Fruit fly (Drosophila melanogaster) whole organism, embryonic: Measurements from ENCODE around the gene CG14644.
A peak's percentile ranks its signal among the peaks of the same experiment; 100 is the strongest.

ENCODE experiments used
- ATbp ChIP-seq: fragments of 200-800 bp; sonication (Bioruptor generic); optimal IDR thresholded peaks from 2 replicates; lab custom pipeline; 2017; ENCODE audit warnings: missing biosample characterization, mild to moderate bottlenecking, missing genetic modification characterization, missing genetic modification reagents
- Blimp-1 ChIP-seq: fragments of 200-800 bp; sonication (Bioruptor generic); optimal IDR thresholded peaks from 3 replicates; lab custom pipeline; 2018; ENCODE audit warnings: missing biosample characterization, missing genetic modification characterization, mild to moderate bottlenecking, moderate library complexity, missing genetic modification reagents
- CG10462 ChIP-seq: fragments of 200-800 bp; sonication (Bioruptor generic); optimal IDR thresholded peaks from 2 replicates; lab custom pipeline; 2016; ENCODE audit warnings: missing biosample characterization, missing genetic modification characterization
- CG11723 ChIP-seq: fragments of 200-800 bp; sonication (Bioruptor generic); optimal IDR thresholded peaks from 2 replicates; lab custom pipeline; 2017; ENCODE audit warnings: missing biosample characterization, mild to moderate bottlenecking, missing genetic modification characterization
- CG12769 ChIP-seq: fragments of 200-800 bp; sonication (Bioruptor generic); optimal IDR thresholded peaks from 2 replicates; lab custom pipeline; 2019; ENCODE audit warnings: missing biosample characterization, mild to moderate bottlenecking, missing genetic modification characterization, moderate library complexity
- CG32532 ChIP-seq: fragments of 200-800 bp; sonication (Bioruptor generic); IDR thresholded peaks from 2 replicates; pipeline ENCODE4 v1.3.6; 2022; ENCODE audit warnings: missing biosample characterization, missing genetic modification characterization
- CG33213 ChIP-seq: fragments of 200-800 bp; sonication (Bioruptor generic); optimal IDR thresholded peaks from 3 replicates; lab custom pipeline; 2016; ENCODE audit warnings: missing biosample characterization, missing genetic modification characterization
- CG3995 ChIP-seq: fragments of 200-800 bp; sonication (Bioruptor generic); optimal IDR thresholded peaks from 3 replicates; lab custom pipeline; 2016; ENCODE audit warnings: missing biosample characterization, missing genetic modification characterization
- CG6689 ChIP-seq: fragments of 200-800 bp; sonication (Bioruptor generic); IDR thresholded peaks from 2 replicates; pipeline ENCODE4 v1.3.6; 2022; ENCODE audit warnings: missing biosample characterization, missing genetic modification characterization
- CG6813 ChIP-seq: fragments of 200-800 bp; sonication (Bioruptor generic); optimal IDR thresholded peaks from 2 replicates; lab custom pipeline; 2017; ENCODE audit warnings: missing biosample characterization, missing genetic modification characterization, mild to moderate bottlenecking, moderate library complexity, missing genetic modification reagents
- CG8388 ChIP-seq: fragments of 200-800 bp; sonication (Bioruptor generic); optimal IDR thresholded peaks from 2 replicates; lab custom pipeline; 2019; ENCODE audit warnings: missing biosample characterization, mild to moderate bottlenecking, missing genetic modification characterization, moderate library complexity
- CkIIα-i1 ChIP-seq: fragments of 200-800 bp; sonication (Bioruptor generic); IDR thresholded peaks from 2 replicates; pipeline ENCODE4 v1.3.6; 2022; ENCODE audit warnings: missing biosample characterization, missing genetic modification characterization
- D19B ChIP-seq: fragments of 200-800 bp; sonication (Bioruptor generic); optimal IDR thresholded peaks from 2 replicates; lab custom pipeline; 2017; ENCODE audit warnings: missing biosample characterization, mild to moderate bottlenecking, missing genetic modification characterization
- Dfd ChIP-seq, 2 experiments: fragments of >200 bp; optimal IDR thresholded peaks; 2 replicates each; lab custom pipeline; 2017; ENCODE audit warnings: missing biosample characterization in 2 of 2, missing genetic modification characterization in 2 of 2
- E2f2 ChIP-seq: fragments of 200-800 bp; sonication (Bioruptor generic); IDR thresholded peaks from 2 replicates; pipeline ENCODE4 v1.3.6; 2022; ENCODE audit warnings: missing biosample characterization, missing genetic modification characterization
- Ets65A ChIP-seq: fragments of 200-800 bp; sonication (Bioruptor generic); peaks from one replicate; lab custom pipeline; 2016; ENCODE audit warnings: missing biosample characterization, missing genetic modification characterization
- Lim3 ChIP-seq: fragments of 200-800 bp; sonication (Bioruptor generic); IDR thresholded peaks from 2 replicates; pipeline ENCODE4 v1.3.6; 2022; ENCODE audit warnings: missing biosample characterization, missing genetic modification characterization
- Mad ChIP-seq: fragments of 200-800 bp; sonication (Bioruptor generic); optimal IDR thresholded peaks from 2 replicates; lab custom pipeline; 2016; ENCODE audit warnings: missing biosample characterization, missing genetic modification characterization
- Med ChIP-seq: fragments of 200-800 bp; sonication (Bioruptor generic); peaks from one replicate; lab custom pipeline; 2016; ENCODE audit warnings: missing biosample characterization, missing genetic modification characterization, mild to moderate bottlenecking, inconsistent platforms, moderate library complexity
- Nf-YC ChIP-seq: fragments of 200-800 bp; optimal IDR thresholded peaks from 3 replicates; lab custom pipeline; 2019; ENCODE audit warnings: missing biosample characterization, mild to moderate bottlenecking, missing genetic modification characterization, moderate library complexity
- Pdp1 ChIP-seq, 2 experiments: fragments of 200-800 bp; sonication (Bioruptor generic); optimal IDR thresholded peaks; 3 replicates each; lab custom pipeline; 2016; ENCODE audit warnings: missing biosample characterization in 2 of 2, missing genetic modification characterization in 2 of 2, mild to moderate bottlenecking in 1 of 2, moderate library complexity in 1 of 2
- Tbp ChIP-seq: fragments of >200 bp; optimal IDR thresholded peaks from 2 replicates; lab custom pipeline; 2018; ENCODE audit warnings: missing biosample characterization, missing genetic modification characterization
- abd-A ChIP-seq: fragments of 200-800 bp; sonication (Bioruptor generic); optimal IDR thresholded peaks from 3 replicates; lab custom pipeline; 2019; ENCODE audit warnings: missing biosample characterization, mild to moderate bottlenecking, missing genetic modification characterization, moderate library complexity
- ap ChIP-seq: fragments of 200-800 bp; sonication (Bioruptor generic); IDR thresholded peaks from 2 replicates; pipeline ENCODE4 v1.3.6; 2022; ENCODE audit warnings: missing biosample characterization, missing genetic modification characterization
- chinmo ChIP-seq: fragments of 200-800 bp; sonication (Bioruptor generic); IDR thresholded peaks from 4 replicates; pipeline ENCODE4 v1.3.6; 2022; ENCODE audit warnings: missing biosample characterization, missing genetic modification characterization; ENCODE audit not compliant: partially characterized antibody
- da ChIP-seq: fragments of 200-800 bp; sonication (Bioruptor generic); optimal IDR thresholded peaks from 2 replicates; lab custom pipeline; 2016; ENCODE audit warnings: missing biosample characterization, missing genetic modification characterization
- dan ChIP-seq: fragments of 200-800 bp; sonication (Bioruptor generic); IDR thresholded peaks from 2 replicates; pipeline ENCODE4 v1.3.6; 2022; ENCODE audit warnings: missing biosample characterization, missing genetic modification characterization
- lmd ChIP-seq: fragments of 200-800 bp; sonication (Bioruptor generic); IDR thresholded peaks from 2 replicates; pipeline ENCODE4 v1.3.6; 2022; ENCODE audit warnings: missing biosample characterization, missing genetic modification characterization
- lola ChIP-seq, 3 experiments: fragments of >200 bp in 2 of 3; fragments of 200-800 bp in 1 of 3; sonication (Bioruptor generic) in 1 of 3; optimal IDR thresholded peaks; 2 replicates each; lab custom pipeline; 2017 to 2019; ENCODE audit warnings: missing biosample characterization in 3 of 3, missing genetic modification characterization in 3 of 3, mild to moderate bottlenecking in 1 of 3, moderate library complexity in 1 of 3
- lov ChIP-seq, 2 experiments: fragments of 200-800 bp in 1 of 2; fragments of >200 bp in 1 of 2; sonication (Bioruptor generic) in 1 of 2; IDR thresholded peaks in 1 of 2; optimal IDR thresholded peaks in 1 of 2; 2 replicates in 1 of 2; 3 replicates in 1 of 2; pipeline versions ENCODE4 v1.3.6 to Lab custom; 2017 to 2022; ENCODE audit warnings: missing biosample characterization in 1 of 2, missing genetic modification characterization in 1 of 2
- nmo ChIP-seq: fragments of 200-800 bp; sonication (Bioruptor generic); optimal IDR thresholded peaks from 2 replicates; lab custom pipeline; 2018; ENCODE audit warnings: missing biosample characterization, mild to moderate bottlenecking, missing genetic modification characterization, moderate library complexity
- oc ChIP-seq: fragments of 200-800 bp; sonication (Bioruptor generic); optimal IDR thresholded peaks from 2 replicates; lab custom pipeline; 2018; ENCODE audit warnings: missing biosample characterization, mild to moderate bottlenecking, missing genetic modification characterization, moderate library complexity
- pfk ChIP-seq: fragments of 200-800 bp; sonication (Bioruptor generic); optimal IDR thresholded peaks from 2 replicates; lab custom pipeline; 2018; ENCODE audit warnings: missing biosample characterization, mild to moderate bottlenecking, missing genetic modification characterization, moderate library complexity
- sug ChIP-seq: fragments of 200-800 bp; optimal IDR thresholded peaks from 2 replicates; lab custom pipeline; 2019; ENCODE audit warnings: missing biosample characterization, mild to moderate bottlenecking, missing genetic modification characterization, moderate library complexity
- unc-4 ChIP-seq: fragments of 200-800 bp; sonication (Bioruptor generic); IDR thresholded peaks from 2 replicates; pipeline ENCODE4 v1.3.6; 2022; ENCODE audit warnings: missing biosample characterization, missing genetic modification characterization; ENCODE audit not compliant: partially characterized antibody
- vvl ChIP-seq: fragments of 200-800 bp; sonication (Bioruptor generic); IDR thresholded peaks from 2 replicates; pipeline ENCODE4 v1.3.6; 2022; ENCODE audit warnings: missing biosample characterization, missing genetic modification characterization
- zf30C ChIP-seq: fragments of 200-800 bp; sonication (Bioruptor generic); optimal IDR thresholded peaks from 3 replicates; lab custom pipeline; 2018; ENCODE audit warnings: missing biosample characterization, mild to moderate bottlenecking, missing genetic modification characterization

Gene CG14644

dm6 chr3R:4251241-4251640 lies 1.6 kb downstream of the CG14644 start, which contains the start of gene TwdlG:
TwdlG (minus strand) TSS chr3R:4251341.
- no peak for TF ChIP-seq CG33213 (GFP tag; lab: Kevin White, UChicago)
- peak; percentile 56 for TF ChIP-seq Med (GFP tag; lab: Kevin White, UChicago)
- TF ChIP-seq lov (optimal IDR thresholded peaks at IDR 0.05; lab: Kevin White, UChicago): no peak
- TF ChIP-seq lov (GFP tag; IDR thresholded peaks at IDR 0.05; lab: Robert Waterston, UW): no peak
- TF ChIP-seq nmo (GFP tag; lab: Kevin White, UChicago): no peak
- TF ChIP-seq zf30C (GFP tag; lab: Kevin White, UChicago): no peak
- no peak for TF ChIP-seq CG3995 (GFP tag; lab: Kevin White, UChicago)
- no peak for TF ChIP-seq CG6813 (GFP tag; lab: Kevin White, UChicago)
- no peak for TF ChIP-seq pfk (GFP tag; lab: Kevin White, UChicago)
- TF ChIP-seq CG10462 (GFP tag; lab: Kevin White, UChicago): no peak
- TF ChIP-seq Dfd (GFP tag; optimal IDR thresholded peaks at IDR 0.05; lab: Kevin White, UChicago): no peak
- no peak for TF ChIP-seq CG11723
- TF ChIP-seq Lim3: no peak
- TF ChIP-seq E2f2 (GFP tag; lab: Robert Waterston, UW): no peak
- no peak for TF ChIP-seq unc-4
- TF ChIP-seq Tbp (GFP tag; lab: Kevin White, UChicago): no peak
- peak; percentile 13 for TF ChIP-seq CG12769
- TF ChIP-seq da (GFP tag; lab: Kevin White, UChicago): no peak

DNA sequence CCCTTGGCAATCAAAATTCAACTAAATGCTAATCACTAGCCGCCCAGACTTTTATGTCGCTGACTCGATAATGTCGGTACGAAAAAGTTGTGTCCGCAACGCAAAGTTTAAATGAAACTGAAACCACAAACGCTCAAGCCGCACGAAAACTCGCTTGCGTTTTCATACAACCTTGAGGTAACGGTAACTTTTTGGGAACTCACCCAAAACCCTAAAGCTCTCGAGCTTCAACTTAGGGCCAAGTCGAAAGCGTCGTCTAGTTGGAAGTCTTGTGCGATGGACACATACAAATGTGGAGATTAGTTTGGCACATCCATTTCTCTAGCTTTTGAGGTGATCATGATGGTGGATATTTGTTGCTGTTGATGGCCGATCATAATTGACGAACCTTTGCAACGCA lies 2.9 kb downstream of the CG14644 start:
- no peak for TF ChIP-seq CG6689
- TF ChIP-seq Ets65A (GFP tag; lab: Kevin White, UChicago): peak; percentile 25
- TF ChIP-seq Mad: no peak
- no peak for TF ChIP-seq Nf-YC (tag; lab: Kevin White, UChicago)
- peak; percentile 83 for TF ChIP-seq Blimp-1 (GFP tag; lab: Kevin White, UChicago)
- no peak for TF ChIP-seq dan
- TF ChIP-seq CG32532 (GFP tag; lab: Robert Waterston, UW): no peak
- TF ChIP-seq vvl (GFP tag; lab: Robert Waterston, UW): peak; percentile 66; the same call in 1 of the 2 replicates
- peak; percentile 74 for TF ChIP-seq CG12769
- TF ChIP-seq ap (GFP tag; lab: Robert Waterston, UW): no peak
- 0 out of 4 replicates have a peak, but pooled peaks have one; percentile 57 for TF ChIP-seq chinmo (GFP tag; lab: Robert Waterston, UW)
- TF ChIP-seq CkIIα-i1 (GFP tag; lab: Robert Waterston, UW): no peak
- no peak for TF ChIP-seq CG8388 (GFP tag; lab: Kevin White, UChicago)
- no peak for TF ChIP-seq lmd (GFP tag; lab: Robert Waterston, UW)

DNA sequence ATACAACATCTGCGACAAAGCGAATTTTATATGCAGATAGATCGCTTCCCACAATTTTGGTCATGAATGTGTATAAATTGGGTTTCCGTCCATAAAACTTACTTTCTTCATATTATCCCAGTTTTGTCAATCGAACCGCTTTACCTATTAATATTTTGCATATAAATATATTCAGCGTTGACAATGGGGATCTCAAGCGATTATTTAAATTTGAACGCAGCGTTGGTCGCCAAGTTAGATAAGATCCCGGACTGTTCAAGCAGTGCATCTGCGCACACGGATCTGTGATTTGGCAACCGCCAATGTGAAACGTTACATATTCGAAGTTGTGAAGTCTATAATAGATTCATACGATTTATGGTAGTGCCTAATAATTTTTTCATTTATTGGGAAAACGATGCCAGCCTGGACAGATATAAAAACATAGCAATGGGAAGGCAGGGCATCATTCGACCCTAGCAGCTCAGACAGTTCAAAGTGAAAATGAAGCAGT lies 6.2 kb downstream of the CG14644 start, which contains the start of gene TwdlF:
TwdlF (plus strand) TSS at position 443 of the 493 bp plus-strand sequence.
- TF ChIP-seq vvl (GFP tag; lab: Robert Waterston, UW): peak; percentile 58; the same call in 1 of the 2 replicates
- TF ChIP-seq sug: no peak
- TF ChIP-seq ATbp: no peak
- TF ChIP-seq abd-A (tag; lab: Kevin White, UChicago): peak; percentile 25
- peak in 1 of 2 experiments; percentile 7 for TF ChIP-seq Pdp1 (GFP tag; optimal IDR thresholded peaks at IDR 0.05; lab: Kevin White, UChicago)
- no peak for TF ChIP-seq lola (GFP tag; optimal IDR thresholded peaks at IDR 0.05; lab: Kevin White, UChicago)
- peak; percentile 67 for TF ChIP-seq oc (tag; lab: Kevin White, UChicago)
- no peak for TF ChIP-seq CkIIα-i1 (GFP tag; lab: Robert Waterston, UW)
- TF ChIP-seq D19B (GFP tag; lab: Kevin White, UChicago): no peak
